Worm (Caenorhabditis elegans) whole organism, late embryonic: ENCODE data around the gene F43C11.6.

ENCODE experiments used
- C08G9.2 ChIP-seq: sonication (generic microtip); optimal IDR thresholded peaks from 2 replicates; lab custom pipeline; 2016; ENCODE audit warnings: mild to moderate bottlenecking, missing genetic modification characterization, moderate library complexity, missing compliant biosample characterization
- C38D4.7 ChIP-seq: fragments of 200-800 bp; sonication (Bioruptor generic); optimal IDR thresholded peaks from 2 replicates; lab custom pipeline; 2018; ENCODE audit warnings: mild to moderate bottlenecking, missing genetic modification characterization, moderate library complexity, missing compliant biosample characterization
- F13H6.1 ChIP-seq: sonication (generic microtip); optimal IDR thresholded peaks from 2 replicates; lab custom pipeline; 2016; ENCODE audit warnings: missing genetic modification characterization, missing compliant biosample characterization
- K02D7.2 ChIP-seq: sonication (generic microtip); optimal IDR thresholded peaks from 2 replicates; lab custom pipeline; 2017; ENCODE audit warnings: mild to moderate bottlenecking, missing genetic modification characterization, missing compliant biosample characterization
- K09A11.1 ChIP-seq: sonication (generic microtip); optimal IDR thresholded peaks from 2 replicates; lab custom pipeline; 2017; ENCODE audit warnings: antibody characterized with exemption, mild to moderate bottlenecking, missing genetic modification characterization, missing compliant biosample characterization; ENCODE audit not compliant: insufficient read depth
- T23F11.4 ChIP-seq: fragments of 200-800 bp; sonication (Bioruptor generic); optimal IDR thresholded peaks from 2 replicates; lab custom pipeline; 2018; ENCODE audit warnings: mild to moderate bottlenecking, missing genetic modification characterization, missing compliant biosample characterization
- ahr-1 ChIP-seq: sonication (generic microtip); optimal IDR thresholded peaks from 2 replicates; lab custom pipeline; 2016; ENCODE audit warnings: missing genetic modification characterization, missing compliant biosample characterization
- ceh-18 ChIP-seq: sonication (generic microtip); optimal IDR thresholded peaks from 2 replicates; lab custom pipeline; 2016; ENCODE audit warnings: missing genetic modification characterization, missing compliant biosample characterization
- ceh-19 ChIP-seq: fragments of 200-800 bp; sonication (Bioruptor generic); optimal IDR thresholded peaks from 2 replicates; lab custom pipeline; 2018; ENCODE audit warnings: mild to moderate bottlenecking, missing genetic modification characterization, missing compliant biosample characterization
- ceh-22 ChIP-seq: sonication (generic microtip); optimal IDR thresholded peaks from 2 replicates; lab custom pipeline; 2017; ENCODE audit warnings: missing biosample characterization, missing genetic modification characterization
- ceh-24 ChIP-seq: sonication (generic microtip); optimal IDR thresholded peaks from 2 replicates; lab custom pipeline; 2016; ENCODE audit warnings: mild to moderate bottlenecking, missing genetic modification characterization, missing compliant biosample characterization
- ceh-30 ChIP-seq: fragments of 150-350 bp; optimal IDR thresholded peaks from 2 replicates; lab custom pipeline; 2014; ENCODE audit warnings: missing biosample characterization, missing genetic modification characterization
- ceh-34 ChIP-seq: sonication (generic microtip); optimal IDR thresholded peaks from 2 replicates; lab custom pipeline; 2016; ENCODE audit warnings: mild to moderate bottlenecking, missing genetic modification characterization, missing compliant biosample characterization
- ceh-48 ChIP-seq: sonication (generic microtip); optimal IDR thresholded peaks from 2 replicates; lab custom pipeline; 2016; ENCODE audit warnings: missing genetic modification characterization, inconsistent platforms, missing compliant biosample characterization
- che-1 ChIP-seq: sonication (generic microtip); optimal IDR thresholded peaks from 2 replicates; lab custom pipeline; 2016; ENCODE audit warnings: mild to moderate bottlenecking, missing genetic modification characterization, missing compliant biosample characterization
- dmd-4 ChIP-seq: sonication (generic microtip); optimal IDR thresholded peaks from 2 replicates; lab custom pipeline; 2016; ENCODE audit warnings: borderline replicate concordance, missing genetic modification characterization, missing compliant biosample characterization
- elt-4 ChIP-seq: sonication (generic microtip); optimal IDR thresholded peaks from 2 replicates; lab custom pipeline; 2016; ENCODE audit warnings: missing genetic modification characterization, missing compliant biosample characterization
- ets-4 ChIP-seq: sonication (generic microtip); optimal IDR thresholded peaks from 2 replicates; lab custom pipeline; 2016; ENCODE audit warnings: missing genetic modification characterization, missing compliant biosample characterization
- eyg-1 ChIP-seq: sonication (generic microtip); optimal IDR thresholded peaks from 2 replicates; lab custom pipeline; 2016; ENCODE audit warnings: missing genotype, missing genetic modification characterization, missing compliant biosample characterization
- fkh-10 ChIP-seq: fragments of 150-350 bp; optimal IDR thresholded peaks from 2 replicates; lab custom pipeline; 2014; ENCODE audit warnings: missing biosample characterization, missing genetic modification reagents, missing genetic modification characterization
- gmeb-2 ChIP-seq: sonication (generic microtip); optimal IDR thresholded peaks from 2 replicates; lab custom pipeline; 2016; ENCODE audit warnings: missing genetic modification characterization, inconsistent platforms, missing compliant biosample characterization
- hlh-13 ChIP-seq: fragments of 200-800 bp; sonication (Bioruptor generic); optimal IDR thresholded peaks from 2 replicates; lab custom pipeline; 2018; ENCODE audit warnings: mild to moderate bottlenecking, missing genetic modification characterization, missing compliant biosample characterization
- hlh-30 ChIP-seq: sonication (generic microtip); optimal IDR thresholded peaks from 2 replicates; lab custom pipeline; 2017; ENCODE audit warnings: antibody characterized with exemption, missing genetic modification characterization, missing compliant biosample characterization; ENCODE audit not compliant: insufficient read depth
- hlh-8 ChIP-seq: sonication (generic microtip); optimal IDR thresholded peaks from 2 replicates; lab custom pipeline; 2016; ENCODE audit warnings: missing genotype, missing genetic modification characterization, missing compliant biosample characterization
- lin-11 ChIP-seq: fragments of 200-800 bp; sonication (Bioruptor generic); optimal IDR thresholded peaks from 2 replicates; lab custom pipeline; 2018; ENCODE audit warnings: mild to moderate bottlenecking, missing genetic modification characterization, missing compliant biosample characterization
- madf-2 ChIP-seq: sonication (generic microtip); optimal IDR thresholded peaks from 2 replicates; lab custom pipeline; 2017; ENCODE audit warnings: missing genetic modification characterization, missing compliant biosample characterization
- mec-3 ChIP-seq: sonication (generic microtip); optimal IDR thresholded peaks from 2 replicates; lab custom pipeline; 2016; ENCODE audit warnings: borderline replicate concordance, missing genetic modification characterization, missing compliant biosample characterization
- nhr-11 ChIP-seq: fragments of 150-350 bp; optimal IDR thresholded peaks from 2 replicates; lab custom pipeline; 2014; ENCODE audit warnings: missing biosample characterization, missing genetic modification characterization
- npax-4 ChIP-seq: sonication (generic microtip); optimal IDR thresholded peaks from 2 replicates; lab custom pipeline; 2016; ENCODE audit warnings: missing genetic modification characterization, missing compliant biosample characterization
- odd-2 ChIP-seq: sonication (generic microtip); optimal IDR thresholded peaks from 2 replicates; lab custom pipeline; 2017; ENCODE audit warnings: antibody characterized with exemption, mild to moderate bottlenecking, missing genetic modification characterization, missing compliant biosample characterization
- pag-3 ChIP-seq: sonication (generic microtip); optimal IDR thresholded peaks from 2 replicates; lab custom pipeline; 2016; ENCODE audit warnings: missing compliant biosample characterization, missing genetic modification characterization, borderline replicate concordance
- pat-9 ChIP-seq: fragments of 200-800 bp; sonication (Bioruptor generic); optimal IDR thresholded peaks from 2 replicates; lab custom pipeline; 2018; ENCODE audit warnings: mild to moderate bottlenecking, missing genetic modification characterization, moderate library complexity, missing compliant biosample characterization
- pax-1 ChIP-seq: fragments of 150-350 bp; optimal IDR thresholded peaks from 2 replicates; lab custom pipeline; 2014; ENCODE audit warnings: missing biosample characterization, missing genetic modification characterization
- pha-4 ChIP-seq: fragments of 150-350 bp; optimal IDR thresholded peaks from 2 replicates; lab custom pipeline; 2018; ENCODE audit warnings: missing biosample characterization, missing genetic modification reagents, missing genetic modification characterization
- ref-2 ChIP-seq: sonication (generic microtip); optimal IDR thresholded peaks from 2 replicates; lab custom pipeline; 2016; ENCODE audit warnings: missing genetic modification characterization, missing compliant biosample characterization
- syd-9 ChIP-seq: sonication (generic microtip); optimal IDR thresholded peaks from 2 replicates; lab custom pipeline; 2016; ENCODE audit warnings: mild to moderate bottlenecking, missing genetic modification characterization, moderate library complexity, missing compliant biosample characterization
- unc-3 ChIP-seq, 2 experiments: fragments of 200-800 bp in 1 of 2; sonication (Bioruptor generic) in 1 of 2; sonication (generic microtip) in 1 of 2; conservative IDR thresholded peaks in 1 of 2; optimal IDR thresholded peaks in 1 of 2; 2 replicates each; pipeline versions ENCODE4 v1.3.6 to Lab custom; 2016 to 2022; ENCODE audit warnings: missing compliant biosample characterization in 2 of 2, missing genetic modification characterization in 2 of 2, missing genetic modification reagents in 1 of 2
- unc-42 ChIP-seq: sonication (generic microtip); optimal IDR thresholded peaks from 2 replicates; lab custom pipeline; 2016; ENCODE audit warnings: missing genotype, missing genetic modification characterization, missing compliant biosample characterization
- unc-86 ChIP-seq: sonication (generic microtip); optimal IDR thresholded peaks from 2 replicates; lab custom pipeline; 2016; ENCODE audit warnings: missing genetic modification characterization, missing compliant biosample characterization
- zip-5 ChIP-seq: sonication (generic microtip); optimal IDR thresholded peaks from 2 replicates; lab custom pipeline; 2016; ENCODE audit warnings: missing genetic modification characterization, missing compliant biosample characterization
- ztf-16 ChIP-seq: sonication (generic microtip); optimal IDR thresholded peaks from 2 replicates; lab custom pipeline; 2017; ENCODE audit warnings: missing genetic modification characterization, missing compliant biosample characterization

Gene F43C11.6

ce11 chrII:2353012-2353411 is 10.8 kb downstream of the F43C11.6 start, which contains the start of gene F43C11.3:
Gene F43C11.3 (plus strand): TSS chrII:2353312.
- TF ChIP-seq ceh-48, result no peak
- no peak for TF ChIP-seq K02D7.2 (tag; lab: Kevin White, UChicago)
- no peak for TF ChIP-seq nhr-11 (tag; lab: Kevin White, UChicago)
- no peak for TF ChIP-seq ceh-34
- TF ChIP-seq unc-86 (tag; lab: Kevin White, UChicago), result no peak
- no peak for TF ChIP-seq gmeb-2 (tag; lab: Kevin White, UChicago)
- TF ChIP-seq pag-3 (tag; lab: Kevin White, UChicago), result no peak
- no peak for TF ChIP-seq ceh-22 (tag; lab: Kevin White, UChicago)
- TF ChIP-seq dmd-4, result no peak
- no peak for TF ChIP-seq F13H6.1 (tag; lab: Kevin White, UChicago)
- no peak for TF ChIP-seq fkh-10 (GFP tag; lab: Kevin White, UChicago)
- TF ChIP-seq T23F11.4 (GFP tag; lab: Kevin White, UChicago), result no peak
- no peak for TF ChIP-seq K09A11.1 (tag; lab: Kevin White, UChicago)
- no peak for TF ChIP-seq syd-9 (tag; lab: Kevin White, UChicago)
- no peak for TF ChIP-seq hlh-8
- TF ChIP-seq ets-4, result no peak
- TF ChIP-seq C08G9.2 (tag; lab: Kevin White, UChicago), result no peak
- TF ChIP-seq unc-42 (tag; lab: Kevin White, UChicago), result no peak

- TF ChIP-seq ceh-22 (tag; lab: Kevin White, UChicago), result no peak
- no peak for TF ChIP-seq fkh-10 (GFP tag; lab: Kevin White, UChicago)
- TF ChIP-seq ceh-30 (tag; lab: Kevin White, UChicago), result no peak
- no peak for TF ChIP-seq ahr-1
- no peak for TF ChIP-seq K09A11.1 (tag; lab: Kevin White, UChicago)
- no peak for TF ChIP-seq elt-4
- TF ChIP-seq ceh-48, result no peak
- no peak for TF ChIP-seq ref-2
- no peak for TF ChIP-seq pat-9
- no peak for TF ChIP-seq mec-3 (tag; lab: Kevin White, UChicago)
Observed at ce11 chrII:2354476-2354875, 12.2 kb downstream of the F43C11.6 start, which contains the start of gene F43C11.2. Gene F43C11.2 (plus strand): TSS chrII:2354776.

ce11 chrII:2356795-2357194 is 14.6 kb downstream of the F43C11.6 start, which contains the start of gene F43C11.1:
Gene F43C11.1 (plus strand): TSS chrII:2357095.
- TF ChIP-seq npax-4 (tag; lab: Kevin White, UChicago) (no peak), C08G9.2 (tag; lab: Kevin White, UChicago) (no peak), ahr-1 (no peak), K02D7.2 (tag; lab: Kevin White, UChicago) (no peak), ceh-34 (no peak), ceh-19 (GFP tag; lab: Kevin White, UChicago) (no peak), pax-1 (no peak), unc-3 (GFP tag; conservative IDR thresholded peaks at IDR 0.05; lab: Robert Waterston, UW) (no peak), unc-3 (tag; optimal IDR thresholded peaks at IDR 0.05; lab: Kevin White, UChicago) (no peak), unc-86 (tag; lab: Kevin White, UChicago) (no peak), ceh-18 (tag; lab: Kevin White, UChicago) (no peak), hlh-13 (GFP tag; lab: Kevin White, UChicago) (no peak), hlh-30 (no peak), lin-11 (no peak), odd-2 (tag; lab: Kevin White, UChicago) (no peak), C38D4.7 (GFP tag; lab: Kevin White, UChicago) (no peak), eyg-1 (tag; lab: Kevin White, UChicago) (no peak), unc-42 (tag; lab: Kevin White, UChicago) (no peak), ref-2 (no peak), madf-2 (no peak)

- TF ChIP-seq che-1, result no peak
- TF ChIP-seq ztf-16 (tag; lab: Kevin White, UChicago), result no peak
- no peak for TF ChIP-seq hlh-30
- TF ChIP-seq ceh-30 (tag; lab: Kevin White, UChicago), result no peak
- no peak for TF ChIP-seq fkh-10 (GFP tag; lab: Kevin White, UChicago)
- no peak for TF ChIP-seq ceh-24 (tag; lab: Kevin White, UChicago)
- no peak for TF ChIP-seq ref-2
- no peak for TF ChIP-seq pag-3 (tag; lab: Kevin White, UChicago)
- no peak for TF ChIP-seq unc-86 (tag; lab: Kevin White, UChicago)
- no peak for TF ChIP-seq pax-1
- TF ChIP-seq mec-3 (tag; lab: Kevin White, UChicago), result no peak
- TF ChIP-seq ahr-1, result no peak
- no peak for TF ChIP-seq hlh-13 (GFP tag; lab: Kevin White, UChicago)
- TF ChIP-seq pha-4 (tag; lab: Kevin White, UChicago), result no peak
- TF ChIP-seq ets-4, result no peak
- no peak for TF ChIP-seq zip-5
- TF ChIP-seq eyg-1 (tag; lab: Kevin White, UChicago), result no peak
Observed at ce11 chrII:2359965-2360364, 17.7 kb downstream of the F43C11.6 start, which contains the start of gene F43C11.16. Gene F43C11.16 (minus strand): TSS chrII:2360065.
